Fruit fly (Drosophila melanogaster): ENCODE data around the gene CG2246.

CG2246 gene

DNA sequence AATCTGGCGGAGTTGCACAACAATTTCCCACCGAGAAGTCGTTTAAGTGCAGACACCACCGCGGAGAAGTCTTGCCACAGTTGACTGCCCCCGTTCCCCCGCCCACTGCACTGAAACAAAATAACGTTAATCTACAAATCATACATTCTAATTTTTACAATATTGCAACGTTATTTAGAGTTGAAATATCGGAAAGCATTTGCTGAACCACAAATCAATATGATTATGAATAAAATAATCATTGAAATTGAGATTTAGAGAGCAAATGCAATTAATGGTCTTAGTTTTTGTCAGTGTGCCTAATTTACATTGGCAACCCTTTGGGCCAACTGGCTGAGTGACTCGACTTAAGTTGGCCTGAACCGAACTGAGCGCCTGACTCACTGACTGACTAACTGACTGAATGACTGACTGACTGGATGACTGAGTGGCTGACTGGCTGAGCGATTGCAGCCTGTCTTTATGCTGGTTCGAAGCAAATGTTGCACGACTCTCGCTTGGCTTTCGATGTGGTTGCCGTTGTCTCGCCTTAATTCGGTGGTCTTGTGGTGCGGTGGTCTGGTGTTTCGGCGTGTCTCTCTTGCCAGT, 30.6 kb downstream of the CG2246 start (continued):
- peak; percentile 40; the same call in 1 of the 2 replicates for TF ChIP-seq CG10321 (GFP tag; IDR thresholded peaks at IDR 0.05)
- TF ChIP-seq HLH4C (GFP tag; IDR thresholded peaks at IDR 0.05; ENCODE audit: partially characterized antibody) = no peak
- TF ChIP-seq TFAM (GFP tag; optimal IDR thresholded peaks at IDR 0.05) = peak; percentile 32
- no peak for TF ChIP-seq Poxn (GFP tag; IDR thresholded peaks at IDR 0.05)
- TF ChIP-seq nom (GFP tag; optimal IDR thresholded peaks at IDR 0.05) = peak; percentile 41
- peak; percentile 67 to 76 for TF ChIP-seq dpn (GFP tag; optimal IDR thresholded peaks at IDR 0.05)
- TF ChIP-seq Abd-B (GFP tag; optimal IDR thresholded peaks at IDR 0.05) = peak; percentile 58
- TF ChIP-seq CG18262 (tag; optimal IDR thresholded peaks at IDR 0.05) = peak; percentile 86
- TF ChIP-seq CG18476 (GFP tag; optimal IDR thresholded peaks at IDR 0.05) = peak; percentile 56
- peak; percentile 87 for TF ChIP-seq CG10979 (tag; optimal IDR thresholded peaks at IDR 0.05)
- TF ChIP-seq so (GFP tag; IDR thresholded peaks at IDR 0.05) = peak; percentile 83; the same call in 2 of the 3 replicates
- peak; percentile 2 for TF ChIP-seq Hmx (GFP tag; optimal IDR thresholded peaks at IDR 0.05)
- peak; percentile 41; the same call in 1 of the 2 replicates for TF ChIP-seq danr (GFP tag; IDR thresholded peaks at IDR 0.05)
- peak; percentile 45 for TF ChIP-seq CG14667 (GFP tag; IDR thresholded peaks at IDR 0.05)
- peak; percentile 38 for TF ChIP-seq CG30431 (GFP tag; optimal IDR thresholded peaks at IDR 0.05)
- no peak for TF ChIP-seq amos (GFP tag; IDR thresholded peaks at IDR 0.05; ENCODE audit: partially characterized antibody)
- TF ChIP-seq tin (GFP tag; optimal IDR thresholded peaks at IDR 0.05) = peak; percentile 73
- peak; percentile 84 for TF ChIP-seq CG4424 (GFP tag; optimal IDR thresholded peaks at IDR 0.05)
- TF ChIP-seq yki (optimal IDR thresholded peaks at IDR 0.05) = no peak
- peak; percentile 66 for TF ChIP-seq en (GFP tag; optimal IDR thresholded peaks at IDR 0.05)
- peak; percentile 67 for TF ChIP-seq zen (tag; optimal IDR thresholded peaks at IDR 0.05)
- TF ChIP-seq Rx (GFP tag; IDR thresholded peaks at IDR 0.05) = peak; percentile 62
- peak; percentile 54 for TF ChIP-seq CG2120 (GFP tag; optimal IDR thresholded peaks at IDR 0.05)
- peak; percentile 82 for TF ChIP-seq CG7556 (GFP tag; optimal IDR thresholded peaks at IDR 0.05)
- peak; percentile 63 for TF ChIP-seq Hr3 (GFP tag; optimal IDR thresholded peaks at IDR 0.05)
- TF ChIP-seq zf30C (GFP tag; optimal IDR thresholded peaks at IDR 0.05) = peak; percentile 77
- TF ChIP-seq NfI (GFP tag; optimal IDR thresholded peaks at IDR 0.05) = peak; percentile 72
- peak; percentile 78 for TF ChIP-seq Six4 (GFP tag; optimal IDR thresholded peaks at IDR 0.05)
- TF ChIP-seq HmgZ (tag; optimal IDR thresholded peaks at IDR 0.05) = peak; percentile 66
- TF ChIP-seq CG31365 (tag; optimal IDR thresholded peaks at IDR 0.05) = peak; percentile 48
- TF ChIP-seq Scr (GFP tag; IDR thresholded peaks at IDR 0.05; ENCODE audit: partially characterized antibody) = no peak
- TF ChIP-seq CG15601 (tag; optimal IDR thresholded peaks at IDR 0.05) = peak; percentile 82
- peak; percentile 36 for TF ChIP-seq gcm2 (GFP tag; optimal IDR thresholded peaks at IDR 0.05)
- peak; percentile 42; the same call in 1 of the 3 replicates for TF ChIP-seq CG2889 (GFP tag; IDR thresholded peaks at IDR 0.05)
- peak; percentile 51; the same call in 1 of the 2 replicates for TF ChIP-seq dati (GFP tag; IDR thresholded peaks at IDR 0.05)
- no peak for TF ChIP-seq h (optimal IDR thresholded peaks at IDR 0.05)
- TF ChIP-seq Camta (GFP tag; optimal IDR thresholded peaks at IDR 0.05) = peak; percentile 74
- TF ChIP-seq CG3163 (GFP tag; optimal IDR thresholded peaks at IDR 0.05) = no peak
- peak; percentile 81 for TF ChIP-seq CG17328 (GFP tag; IDR thresholded peaks at IDR 0.05)
- peak; percentile 75 for TF ChIP-seq bcd (GFP tag; optimal IDR thresholded peaks at IDR 0.05)
- peak; percentile 68 for TF ChIP-seq CG2202 (tag; optimal IDR thresholded peaks at IDR 0.05)
- peak; percentile 69 for TF ChIP-seq Hmr (GFP tag; optimal IDR thresholded peaks at IDR 0.05)
- peak; percentile 48 for TF ChIP-seq CG12155 (GFP tag; optimal IDR thresholded peaks at IDR 0.05)
- no peak for TF ChIP-seq CG13287 (GFP tag; IDR thresholded peaks at IDR 0.05; ENCODE audit: partially characterized antibody)
- peak; percentile 42 for TF ChIP-seq CG33213 (GFP tag; optimal IDR thresholded peaks at IDR 0.05)
- TF ChIP-seq CG10565 (GFP tag; optimal IDR thresholded peaks at IDR 0.05) = no peak
- TF ChIP-seq sc (optimal IDR thresholded peaks at IDR 0.05) = no peak
- TF ChIP-seq sc (GFP tag; optimal IDR thresholded peaks at IDR 0.05) = peak; percentile 68
- TF ChIP-seq Dip3 (GFP tag; optimal IDR thresholded peaks at IDR 0.05) = no peak
- peak; percentile 87 for TF ChIP-seq Xrp1 (GFP tag; IDR thresholded peaks at IDR 0.05)
- TF ChIP-seq CG18599 (GFP tag; optimal IDR thresholded peaks at IDR 0.05) = peak; percentile 78

Measured in whole organism, embryonic.